Fruit fly (Drosophila melanogaster) whole organism, embryonic: Measurements from ENCODE around the gene CG32087.

Experiments
- CG11093 ChIP-seq: fragments of 200-800 bp; sonication (Bioruptor generic); IDR thresholded peaks from 3 replicates; pipeline ENCODE4 v1.3.6; 2022; ENCODE audit warnings: missing biosample characterization, missing genetic modification characterization
- CG12744 ChIP-seq: fragments of 200-800 bp; sonication (Bioruptor generic); optimal IDR thresholded peaks from 2 replicates; lab custom pipeline; 2016; ENCODE audit warnings: missing biosample characterization, missing genetic modification characterization
- CG12769 ChIP-seq: fragments of 200-800 bp; sonication (Bioruptor generic); optimal IDR thresholded peaks from 2 replicates; lab custom pipeline; 2019; ENCODE audit warnings: missing biosample characterization, mild to moderate bottlenecking, missing genetic modification characterization, moderate library complexity
- CG12942 ChIP-seq: fragments of 200-800 bp; sonication (Bioruptor generic); optimal IDR thresholded peaks from 3 replicates; lab custom pipeline; 2016; ENCODE audit warnings: missing biosample characterization, missing genetic modification characterization
- CG13123 ChIP-seq: fragments of 200-800 bp; sonication (Bioruptor generic); optimal IDR thresholded peaks from 2 replicates; lab custom pipeline; 2016; ENCODE audit warnings: missing biosample characterization, missing genetic modification characterization
- CG13287 ChIP-seq: fragments of 200-800 bp; sonication (Bioruptor generic); IDR thresholded peaks from 2 replicates; pipeline ENCODE4 v1.3.6; 2022; ENCODE audit warnings: missing biosample characterization, missing genetic modification characterization; ENCODE audit not compliant: partially characterized antibody
- CG13624 ChIP-seq: fragments of 200-800 bp; sonication (Bioruptor generic); optimal IDR thresholded peaks from 2 replicates; lab custom pipeline; 2016; ENCODE audit warnings: missing biosample characterization, missing genetic modification characterization
- CG14014 ChIP-seq: fragments of 200-800 bp; sonication (Bioruptor generic); IDR thresholded peaks from 2 replicates; pipeline ENCODE4 v1.3.6; 2022; ENCODE audit warnings: missing biosample characterization, missing genetic modification characterization
- CG2120 ChIP-seq: fragments of 200-800 bp; sonication (Bioruptor generic); optimal IDR thresholded peaks from 3 replicates; lab custom pipeline; 2016; ENCODE audit warnings: missing biosample characterization, missing genetic modification characterization
- CG2889 ChIP-seq: fragments of 200-800 bp; sonication (Bioruptor generic); IDR thresholded peaks from 3 replicates; pipeline ENCODE4 v1.3.6; 2022; ENCODE audit warnings: missing biosample characterization, missing genetic modification characterization
- CG31388 ChIP-seq: fragments of 200-800 bp; sonication (Bioruptor generic); optimal IDR thresholded peaks from 2 replicates; lab custom pipeline; 2016; ENCODE audit warnings: missing biosample characterization, missing genetic modification characterization
- CG32532 ChIP-seq: fragments of 200-800 bp; sonication (Bioruptor generic); IDR thresholded peaks from 2 replicates; pipeline ENCODE4 v1.3.6; 2022; ENCODE audit warnings: missing biosample characterization, missing genetic modification characterization
- CG3995 ChIP-seq: fragments of 200-800 bp; sonication (Bioruptor generic); optimal IDR thresholded peaks from 3 replicates; lab custom pipeline; 2016; ENCODE audit warnings: missing biosample characterization, missing genetic modification characterization
- CG4328 ChIP-seq: fragments of 200-800 bp; sonication (Bioruptor generic); optimal IDR thresholded peaks from 3 replicates; lab custom pipeline; 2017; ENCODE audit warnings: missing biosample characterization, missing genetic modification reagents, missing genetic modification characterization
- Drgx ChIP-seq: fragments of 200-800 bp; sonication (Bioruptor generic); IDR thresholded peaks from 2 replicates; pipeline ENCODE4 v1.3.6; 2022; ENCODE audit warnings: missing biosample characterization, missing genetic modification characterization
- Ets65A ChIP-seq: fragments of 200-800 bp; sonication (Bioruptor generic); peaks from one replicate; lab custom pipeline; 2016; ENCODE audit warnings: missing biosample characterization, missing genetic modification characterization
- Hand ChIP-seq: fragments of 200-800 bp; sonication (Bioruptor generic); optimal IDR thresholded peaks from 2 replicates; lab custom pipeline; 2017; ENCODE audit warnings: mild to moderate bottlenecking, missing biosample characterization, missing genetic modification reagents, missing genetic modification characterization
- Hr51 ChIP-seq, 2 experiments: fragments of 200-800 bp; sonication (Bioruptor generic); optimal IDR thresholded peaks; 2 replicates in 1 of 2; 3 replicates in 1 of 2; lab custom pipeline; 2016 to 2018; ENCODE audit warnings: missing biosample characterization in 2 of 2, missing genetic modification characterization in 2 of 2, mild to moderate bottlenecking in 1 of 2, moderate library complexity in 1 of 2
- Hr78 ChIP-seq, 2 experiments: fragments of 200-800 bp in 1 of 2; fragments of >200 bp in 1 of 2; sonication (Bioruptor generic) in 1 of 2; optimal IDR thresholded peaks; 2 replicates each; lab custom pipeline; 2017 to 2019; ENCODE audit warnings: missing biosample characterization in 2 of 2, missing genetic modification characterization in 2 of 2, mild to moderate bottlenecking in 1 of 2, moderate library complexity in 1 of 2
- Lhr ChIP-seq: fragments of 200-800 bp; sonication (Bioruptor generic); optimal IDR thresholded peaks from 3 replicates; lab custom pipeline; 2017; ENCODE audit warnings: mild to moderate bottlenecking, missing biosample characterization, missing genetic modification reagents, missing genetic modification characterization
- Med ChIP-seq: fragments of 200-800 bp; sonication (Bioruptor generic); peaks from one replicate; lab custom pipeline; 2016; ENCODE audit warnings: missing biosample characterization, missing genetic modification characterization, mild to moderate bottlenecking, inconsistent platforms, moderate library complexity
- NC2β ChIP-seq: fragments of 200-800 bp; sonication (Bioruptor generic); optimal IDR thresholded peaks from 2 replicates; lab custom pipeline; 2016; ENCODE audit warnings: missing biosample characterization, missing genetic modification characterization
- Six4 ChIP-seq: fragments of 200-800 bp; sonication (Bioruptor generic); optimal IDR thresholded peaks from 2 replicates; lab custom pipeline; 2016; ENCODE audit warnings: missing biosample characterization, missing genetic modification characterization
- Sry-β ChIP-seq: fragments of 200-800 bp; sonication (Bioruptor generic); optimal IDR thresholded peaks from 2 replicates; lab custom pipeline; 2018; ENCODE audit warnings: missing biosample characterization, mild to moderate bottlenecking, missing genetic modification characterization, moderate library complexity
- Tbp ChIP-seq: fragments of >200 bp; optimal IDR thresholded peaks from 2 replicates; lab custom pipeline; 2018; ENCODE audit warnings: missing biosample characterization, missing genetic modification characterization
- crol ChIP-seq: fragments of 200-800 bp; sonication (Bioruptor generic); IDR thresholded peaks from 2 replicates; pipeline ENCODE4 v1.3.6; 2022; ENCODE audit warnings: missing biosample characterization, missing genetic modification characterization
- cwo ChIP-seq: fragments of 200-800 bp; sonication (Bioruptor generic); optimal IDR thresholded peaks from 3 replicates; lab custom pipeline; 2017; ENCODE audit warnings: missing biosample characterization, missing genetic modification characterization, mild to moderate bottlenecking, moderate library complexity, missing genetic modification reagents
- disco-r ChIP-seq: fragments of 200-800 bp; sonication (Bioruptor generic); optimal IDR thresholded peaks from 2 replicates; lab custom pipeline; 2016; ENCODE audit warnings: missing biosample characterization, missing genetic modification characterization
- dmrt99B ChIP-seq: fragments of 200-800 bp; sonication (Bioruptor generic); optimal IDR thresholded peaks from 2 replicates; lab custom pipeline; 2018; ENCODE audit warnings: missing biosample characterization, mild to moderate bottlenecking, missing genetic modification characterization, moderate library complexity
- grau ChIP-seq: fragments of 200-800 bp; optimal IDR thresholded peaks from 3 replicates; lab custom pipeline; 2019; ENCODE audit warnings: missing biosample characterization, mild to moderate bottlenecking, missing genetic modification characterization, moderate library complexity
- kah ChIP-seq: fragments of 200-800 bp; sonication (Bioruptor generic); optimal IDR thresholded peaks from 2 replicates; lab custom pipeline; 2018; ENCODE audit warnings: missing biosample characterization, mild to moderate bottlenecking, missing genetic modification characterization
- nau ChIP-seq: fragments of 200-800 bp; sonication (Bioruptor generic); optimal IDR thresholded peaks from 3 replicates; lab custom pipeline; 2017; ENCODE audit warnings: missing biosample characterization, mild to moderate bottlenecking, missing genetic modification characterization, missing genetic modification reagents
- nmo ChIP-seq: fragments of 200-800 bp; sonication (Bioruptor generic); optimal IDR thresholded peaks from 2 replicates; lab custom pipeline; 2018; ENCODE audit warnings: missing biosample characterization, mild to moderate bottlenecking, missing genetic modification characterization, moderate library complexity
- run ChIP-seq: fragments of 200-800 bp; sonication (Bioruptor generic); optimal IDR thresholded peaks from 3 replicates; lab custom pipeline; 2018; ENCODE audit warnings: missing biosample characterization, mild to moderate bottlenecking, missing genetic modification characterization
- twi ChIP-seq: fragments of 200-800 bp; optimal IDR thresholded peaks from 2 replicates; lab custom pipeline; 2019; ENCODE audit warnings: missing biosample characterization, mild to moderate bottlenecking, missing genetic modification characterization, moderate library complexity
- vvl ChIP-seq: fragments of 200-800 bp; sonication (Bioruptor generic); IDR thresholded peaks from 2 replicates; pipeline ENCODE4 v1.3.6; 2022; ENCODE audit warnings: missing biosample characterization, missing genetic modification characterization
- zfh1 ChIP-seq: fragments of 200-800 bp; sonication (Bioruptor generic); IDR thresholded peaks from 3 replicates; pipeline ENCODE4 v1.3.6; 2022; ENCODE audit warnings: missing biosample characterization, missing genetic modification characterization

CG32087 gene

DNA sequence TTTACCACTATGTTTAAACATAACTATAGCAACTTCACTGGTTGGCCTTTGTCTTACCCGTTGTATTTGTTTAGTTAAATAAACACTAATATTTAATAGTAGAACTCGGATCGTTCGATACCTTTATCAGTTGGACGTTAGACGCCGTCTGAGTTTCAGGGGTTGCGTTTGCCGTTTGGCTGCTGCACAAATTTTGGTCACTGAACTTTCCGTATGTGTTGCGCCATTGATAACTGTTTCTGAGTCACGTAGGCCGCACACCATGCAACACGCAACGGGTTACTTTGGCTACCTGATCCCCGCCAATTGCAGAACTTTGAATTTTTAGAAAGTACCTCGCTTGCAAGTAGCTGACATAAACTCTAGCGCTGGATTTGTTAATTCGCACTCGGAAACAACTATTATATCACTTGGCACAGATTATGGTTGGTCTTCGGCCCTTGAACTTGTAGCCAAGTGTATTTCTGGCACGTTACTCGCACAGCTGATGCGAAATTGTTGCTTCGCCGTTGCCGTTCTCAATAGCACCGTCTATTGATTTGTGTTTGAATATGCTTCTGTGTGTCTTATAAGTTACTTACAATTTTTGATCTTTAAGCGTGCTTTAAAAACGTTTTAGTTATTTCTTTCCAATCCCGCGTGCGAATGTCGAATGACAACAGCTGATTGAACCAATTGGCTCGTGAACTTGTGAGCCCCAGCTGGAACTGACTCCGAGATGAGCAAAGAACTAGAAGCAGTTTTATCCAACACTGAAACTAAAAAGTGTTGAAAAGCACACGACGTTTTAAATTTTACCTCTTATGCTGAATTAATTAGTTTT is 35.4 kb upstream of the CG32087 start, which contains the start of gene Dph1 (continued):
- TF ChIP-seq Lhr (peak; percentile 14), NC2β (peak; percentile 82), CG11093 (no peak; the same call in 2 of the 3 replicates), CG12769 (peak; percentile 90), disco-r (peak; percentile 74), CG2889 (GFP tag; lab: Robert Waterston, UW) (peak; percentile 97), grau (tag; lab: Kevin White, UChicago) (peak; percentile 78), CG13287 (GFP tag; lab: Robert Waterston, UW) (peak; percentile 57), CG4328 (GFP tag; lab: Kevin White, UChicago) (peak; percentile 54), Sry-β (peak; percentile 36), Ets65A (peak; percentile 97), Tbp (GFP tag; lab: Kevin White, UChicago) (no peak), Hand (GFP tag; lab: Kevin White, UChicago) (peak; percentile 59), CG12744 (GFP tag; lab: Kevin White, UChicago) (peak; percentile 42)

DNA sequence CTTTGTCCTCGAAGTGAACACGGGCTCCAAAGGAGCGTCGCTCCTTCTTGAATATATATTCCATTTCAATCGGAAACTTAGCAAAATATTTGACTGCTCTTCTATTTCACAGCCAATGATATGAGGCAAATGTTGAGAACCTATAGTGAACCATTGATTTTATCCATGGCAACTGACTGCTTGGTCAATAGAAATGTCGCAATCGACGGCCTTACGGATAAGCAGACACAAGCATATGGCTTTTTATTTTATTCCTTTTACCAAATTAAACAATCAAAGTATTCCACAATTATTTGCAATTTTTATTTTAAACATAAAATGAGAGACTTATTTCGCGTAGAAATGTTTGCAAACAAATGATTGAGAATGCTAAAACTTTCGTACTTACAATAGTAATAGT is 32.8 kb upstream of the CG32087 start, which contains the start of gene Dnai2:
Dnai2 (minus strand) TSS at position 101 of the 400 bp plus-strand sequence.
- TF ChIP-seq dmrt99B (tag; lab: Kevin White, UChicago) (no peak), CG3995 (GFP tag; lab: Kevin White, UChicago) (no peak), CG13624 (GFP tag; lab: Kevin White, UChicago) (no peak), CG14014 (GFP tag; lab: Robert Waterston, UW) (no peak), Med (GFP tag; lab: Kevin White, UChicago) (peak; percentile 33)

DNA sequence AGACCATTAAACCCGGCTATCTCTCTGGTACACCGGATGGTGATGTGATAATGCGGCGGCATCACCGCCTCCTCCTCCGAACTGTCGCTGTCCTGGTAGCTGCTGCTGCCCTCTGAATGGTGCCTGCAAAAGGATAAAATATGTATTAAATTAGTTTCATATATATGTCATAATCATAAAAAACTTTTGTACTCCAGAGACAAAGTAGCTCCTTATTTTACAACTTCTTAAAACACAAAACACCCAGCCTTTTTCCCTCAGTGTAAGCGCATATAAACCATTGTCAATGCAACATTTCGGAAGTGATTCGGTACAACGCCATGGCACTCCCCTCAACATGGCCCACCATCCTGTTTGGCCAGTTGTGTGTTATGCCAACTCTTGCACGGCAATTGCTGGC is 30.3 kb upstream of the CG32087 start:
- TF ChIP-seq Hr51 (GFP tag; optimal IDR thresholded peaks at IDR 0.05; lab: Kevin White, UChicago) (no peak), CG12942 (GFP tag; lab: Kevin White, UChicago) (no peak), CG13123 (GFP tag; lab: Kevin White, UChicago) (no peak), Drgx (GFP tag; lab: Robert Waterston, UW) (peak; percentile 43)

DNA sequence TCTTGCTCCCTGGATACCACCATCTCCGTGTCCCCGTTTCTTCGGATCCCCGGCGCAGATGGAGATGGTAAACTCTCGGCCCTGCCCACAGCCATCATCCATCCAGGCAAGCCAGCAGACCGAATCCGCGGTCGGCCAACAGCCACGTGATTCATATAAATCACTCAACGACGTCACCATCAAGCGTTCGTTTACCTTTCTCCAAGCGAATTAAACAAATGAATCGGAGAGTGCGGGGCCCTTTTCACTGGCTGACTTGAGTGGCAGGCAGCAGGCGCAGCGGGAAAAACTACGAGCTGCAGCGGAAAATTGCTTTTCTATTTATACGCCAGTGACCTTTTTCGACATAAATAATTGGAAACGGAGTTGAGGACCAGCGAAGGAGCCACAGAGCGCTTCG is 28.4 kb upstream of the CG32087 start:
- TF ChIP-seq vvl (GFP tag; lab: Robert Waterston, UW): peak; percentile 19; the same call in 1 of the 2 replicates
- TF ChIP-seq cwo (GFP tag; lab: Kevin White, UChicago): peak; percentile 22
- TF ChIP-seq run: no peak
- no peak for TF ChIP-seq CG32532 (GFP tag; lab: Robert Waterston, UW)
- no peak for TF ChIP-seq CG31388 (GFP tag; lab: Kevin White, UChicago)
- peak; percentile 32 for TF ChIP-seq twi (tag; lab: Kevin White, UChicago)
- no peak for TF ChIP-seq Six4 (GFP tag; lab: Kevin White, UChicago)
- TF ChIP-seq nau: peak; percentile 38
- 0 out of 3 replicates have a peak, but pooled peaks have one; percentile 25 for TF ChIP-seq zfh1
- no peak for TF ChIP-seq nmo (GFP tag; lab: Kevin White, UChicago)
- TF ChIP-seq Hr78 (GFP tag; optimal IDR thresholded peaks at IDR 0.05; lab: Kevin White, UChicago): peak in 1 of 2 experiments; percentile 18
- TF ChIP-seq Med (GFP tag; lab: Kevin White, UChicago): peak; percentile 61
- TF ChIP-seq crol: peak; percentile 26; the same call in 1 of the 2 replicates
- TF ChIP-seq CG2120: no peak
- TF ChIP-seq kah (GFP tag; lab: Kevin White, UChicago): no peak
